Fruit fly (Drosophila melanogaster): ENCODE data around the gene CG9701.

Gene CG9701

DNA sequence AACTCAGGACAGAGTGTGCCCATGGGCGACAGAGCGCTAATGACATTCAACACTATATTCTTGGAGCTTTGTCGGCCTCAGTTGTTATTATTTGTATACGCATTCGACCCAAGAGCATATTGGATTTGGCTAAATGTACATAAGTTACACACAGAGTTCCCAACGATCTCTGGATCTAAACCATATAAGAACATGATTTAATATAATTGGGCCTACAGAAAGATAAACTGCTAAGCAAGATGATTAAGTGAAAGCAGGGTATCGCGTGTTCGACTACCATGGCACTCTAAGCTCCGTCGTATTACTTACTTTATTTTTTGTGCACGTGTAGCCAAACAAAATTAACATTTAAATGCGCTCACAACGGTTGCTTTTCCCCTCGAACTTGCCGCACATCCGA lies 26.9 kb downstream of the CG9701 start:
- TF ChIP-seq psq (optimal IDR thresholded peaks at IDR 0.05) = no peak
- TF ChIP-seq Sin3A (optimal IDR thresholded peaks at IDR 0.05) = no peak
- no peak for TF ChIP-seq insv (optimal IDR thresholded peaks at IDR 0.05)

DNA sequence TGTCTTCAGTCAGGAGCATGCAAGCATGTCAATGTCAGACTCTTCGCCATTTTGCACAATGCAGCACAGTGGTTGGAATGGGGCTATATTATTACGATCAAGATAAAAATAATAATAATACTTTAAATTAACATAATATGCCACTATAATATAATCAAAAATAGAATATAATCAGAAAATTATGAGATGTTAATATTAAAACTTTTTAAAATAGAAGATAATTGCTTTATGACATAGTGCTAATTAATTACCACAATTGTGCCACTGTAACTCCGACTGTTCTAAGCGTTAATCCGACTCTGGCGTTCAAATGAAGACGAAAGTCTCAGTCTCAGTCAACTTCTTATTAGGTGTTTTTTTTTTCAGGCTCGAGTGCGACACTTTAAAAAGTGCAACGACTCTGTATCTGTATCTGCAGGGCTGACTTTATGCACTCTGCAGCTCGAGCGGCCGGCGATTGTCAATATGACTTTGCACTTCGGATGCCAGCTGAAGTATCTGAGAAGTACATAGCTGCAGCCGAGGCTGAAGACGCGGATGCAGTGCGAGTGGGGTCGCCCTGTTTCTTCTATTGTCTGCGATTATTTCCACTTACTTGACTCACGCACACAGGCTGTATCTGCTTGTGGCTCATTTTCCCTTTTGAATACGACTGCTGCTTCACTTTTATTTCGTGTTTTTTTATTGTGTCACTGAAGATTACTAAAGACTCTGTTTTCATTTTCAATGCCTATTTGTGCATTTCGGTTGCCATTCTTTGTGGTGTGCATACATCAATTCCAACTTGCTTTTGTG lies 29.1 kb downstream of the CG9701 start:
- no peak for TF ChIP-seq h (optimal IDR thresholded peaks at IDR 0.05)
- no peak for TF ChIP-seq psq (optimal IDR thresholded peaks at IDR 0.05)
- no peak for TF ChIP-seq insv (optimal IDR thresholded peaks at IDR 0.05)
- no peak for TF ChIP-seq Myc (optimal IDR thresholded peaks at IDR 0.05)
- TF ChIP-seq Sin3A (optimal IDR thresholded peaks at IDR 0.05) = no peak
- no peak for TF ChIP-seq ttk (optimal IDR thresholded peaks at IDR 0.05)

dm6 chr3L:16765647-16766628 lies 32.6 kb downstream of the CG9701 start, which contains the start of gene Nrt:
Gene Nrt (plus strand): TSS chr3L:16766072.
- no peak for TF ChIP-seq Myc (optimal IDR thresholded peaks at IDR 0.05)
- no peak for TF ChIP-seq Sin3A (optimal IDR thresholded peaks at IDR 0.05)
- TF ChIP-seq insv (optimal IDR thresholded peaks at IDR 0.05) = no peak
- no peak for TF ChIP-seq h (optimal IDR thresholded peaks at IDR 0.05)
- TF ChIP-seq psq (optimal IDR thresholded peaks at IDR 0.05) = no peak
- TF ChIP-seq ttk (optimal IDR thresholded peaks at IDR 0.05) = no peak

dm6 chr3L:16766901-16767300 lies 33.6 kb downstream of the CG9701 start:
- TF ChIP-seq psq (optimal IDR thresholded peaks at IDR 0.05) (no peak), h (optimal IDR thresholded peaks at IDR 0.05) (no peak), insv (optimal IDR thresholded peaks at IDR 0.05) (no peak), ttk (optimal IDR thresholded peaks at IDR 0.05) (no peak), Myc (optimal IDR thresholded peaks at IDR 0.05) (no peak), Sin3A (optimal IDR thresholded peaks at IDR 0.05) (no peak)

- TF ChIP-seq ttk (optimal IDR thresholded peaks at IDR 0.05) = no peak
- TF ChIP-seq Sin3A (optimal IDR thresholded peaks at IDR 0.05) = no peak
- TF ChIP-seq Myc (optimal IDR thresholded peaks at IDR 0.05) = no peak
- no peak for TF ChIP-seq insv (optimal IDR thresholded peaks at IDR 0.05)
- no peak for TF ChIP-seq psq (optimal IDR thresholded peaks at IDR 0.05)
- no peak for TF ChIP-seq h (optimal IDR thresholded peaks at IDR 0.05)
Observed at dm6 chr3L:16768001-16768652, 34.8 kb downstream of the CG9701 start.

DNA sequence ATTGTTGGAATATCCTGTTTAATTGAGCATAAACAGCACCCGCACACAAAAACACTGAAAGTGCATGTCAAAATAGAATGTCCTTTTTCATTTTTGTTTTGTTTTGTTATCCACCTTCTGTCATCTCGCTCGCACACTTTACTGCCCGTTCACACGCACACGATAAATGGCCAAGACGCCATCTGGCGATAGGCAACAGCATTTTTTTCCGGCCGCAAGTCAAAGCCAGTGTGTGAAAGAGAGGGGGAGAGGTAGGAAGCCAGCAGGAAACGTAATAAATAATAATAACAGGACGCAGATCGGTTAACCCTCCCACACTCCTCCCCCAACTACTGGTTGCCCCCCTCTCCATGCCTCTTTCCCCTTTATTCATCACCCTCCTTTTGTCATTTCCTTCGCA lies 36.5 kb downstream of the CG9701 start:
- TF ChIP-seq insv (optimal IDR thresholded peaks at IDR 0.05) = no peak
- TF ChIP-seq Sin3A (optimal IDR thresholded peaks at IDR 0.05) = no peak
- TF ChIP-seq Myc (optimal IDR thresholded peaks at IDR 0.05) = no peak
- TF ChIP-seq psq (optimal IDR thresholded peaks at IDR 0.05) = no peak
- peak; percentile 6 for TF ChIP-seq h (optimal IDR thresholded peaks at IDR 0.05)
- no peak for TF ChIP-seq ttk (optimal IDR thresholded peaks at IDR 0.05)

- TF ChIP-seq Sin3A (optimal IDR thresholded peaks at IDR 0.05) = no peak
- no peak for TF ChIP-seq psq (optimal IDR thresholded peaks at IDR 0.05)
- no peak for TF ChIP-seq h (optimal IDR thresholded peaks at IDR 0.05)
- no peak for TF ChIP-seq ttk (optimal IDR thresholded peaks at IDR 0.05)
- no peak for TF ChIP-seq insv (optimal IDR thresholded peaks at IDR 0.05)
- TF ChIP-seq Myc (optimal IDR thresholded peaks at IDR 0.05) = no peak
Observed at dm6 chr3L:16772755-16773523, 39.6 kb downstream of the CG9701 start.

DNA sequence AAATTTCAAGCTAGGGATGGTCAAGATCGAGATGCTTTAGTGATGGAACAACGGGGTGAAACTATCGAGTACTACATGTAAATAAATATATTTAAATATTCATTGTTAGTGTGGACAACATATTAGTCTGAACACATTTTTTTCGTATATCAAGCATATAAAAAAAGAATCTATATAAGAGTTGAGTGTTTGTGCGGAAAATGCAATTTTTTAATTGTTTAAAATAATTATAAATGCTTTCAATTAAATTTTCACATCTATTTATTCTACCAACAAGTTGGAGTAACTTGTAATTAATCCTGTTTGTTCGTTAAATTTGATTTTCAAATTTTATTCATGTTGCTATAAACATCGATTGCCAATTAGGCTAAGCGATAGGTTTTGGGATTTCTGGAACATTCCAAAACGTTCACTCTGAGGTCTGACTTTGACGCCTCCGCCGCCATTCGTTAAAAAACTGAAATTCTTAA lies 46.4 kb downstream of the CG9701 start, which contains the start of the genes mus302 and CG9705:
TSS of gene mus302 (minus strand) at position 33 of the 470 bp plus-strand sequence.
TSS of gene CG9705 (plus strand) at position 397 of the 470 bp plus-strand sequence.
- TF ChIP-seq insv (optimal IDR thresholded peaks at IDR 0.05) (no peak), ttk (optimal IDR thresholded peaks at IDR 0.05) (no peak), Myc (optimal IDR thresholded peaks at IDR 0.05) (no peak), h (optimal IDR thresholded peaks at IDR 0.05) (no peak), psq (optimal IDR thresholded peaks at IDR 0.05) (no peak), Sin3A (optimal IDR thresholded peaks at IDR 0.05) (no peak)

DNA sequence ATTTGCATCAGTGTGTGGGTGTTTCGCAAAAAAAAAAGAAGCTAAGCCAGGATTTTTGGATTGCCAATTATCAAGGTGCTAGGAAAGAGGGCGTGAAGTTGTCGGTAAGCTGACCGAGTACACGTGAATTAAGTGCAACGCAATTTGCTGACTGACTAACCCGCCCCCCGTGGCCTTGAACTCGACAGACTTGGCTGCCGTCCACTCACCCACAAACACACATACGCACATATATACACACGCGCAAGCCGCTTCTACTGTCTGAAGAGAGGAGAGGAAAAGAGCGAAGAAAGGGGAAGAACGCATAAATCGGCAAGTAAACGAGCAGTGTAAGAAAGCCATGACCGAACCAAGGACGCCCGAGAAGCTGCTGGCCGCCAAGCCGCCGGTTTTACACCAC lies 47.0 kb downstream of the CG9701 start:
- TF ChIP-seq Sin3A (optimal IDR thresholded peaks at IDR 0.05) (no peak), ttk (optimal IDR thresholded peaks at IDR 0.05) (no peak), h (optimal IDR thresholded peaks at IDR 0.05) (no peak), Myc (optimal IDR thresholded peaks at IDR 0.05) (no peak), psq (optimal IDR thresholded peaks at IDR 0.05) (no peak), insv (optimal IDR thresholded peaks at IDR 0.05) (no peak)

DNA sequence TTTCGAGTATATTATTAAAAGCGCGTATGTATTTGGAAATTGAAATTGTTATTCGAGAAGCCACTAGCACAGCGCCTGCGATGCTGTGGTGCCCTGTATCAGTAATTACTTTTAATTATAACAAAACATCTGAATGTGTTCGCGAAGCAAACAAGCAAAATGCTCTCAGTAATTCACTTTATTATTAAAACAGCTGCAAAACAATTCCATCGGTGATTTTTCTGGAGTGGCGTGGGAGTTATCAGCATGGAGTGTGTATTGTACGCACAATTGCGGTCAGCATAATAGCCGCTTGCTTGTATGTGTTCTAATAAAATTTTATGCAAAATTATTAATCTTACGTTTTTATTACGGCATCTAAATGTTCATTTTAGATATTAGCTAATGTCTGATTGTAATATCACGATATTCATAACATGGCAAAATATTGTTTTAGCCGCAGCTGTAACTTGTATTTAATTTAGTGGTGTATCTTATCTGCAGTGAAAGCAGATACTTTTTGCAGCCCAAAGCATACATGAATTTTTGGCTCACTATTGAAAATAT lies 48.9 kb downstream of the CG9701 start:
- TF ChIP-seq h (optimal IDR thresholded peaks at IDR 0.05) = no peak
- no peak for TF ChIP-seq psq (optimal IDR thresholded peaks at IDR 0.05)
- no peak for TF ChIP-seq Sin3A (optimal IDR thresholded peaks at IDR 0.05)
- TF ChIP-seq insv (optimal IDR thresholded peaks at IDR 0.05) = no peak
- no peak for TF ChIP-seq Myc (optimal IDR thresholded peaks at IDR 0.05)

All from Kc167 (cell line).